Comparison of ENCODE assay signal across 1 worm cellular context in the genomic region with DNA sequence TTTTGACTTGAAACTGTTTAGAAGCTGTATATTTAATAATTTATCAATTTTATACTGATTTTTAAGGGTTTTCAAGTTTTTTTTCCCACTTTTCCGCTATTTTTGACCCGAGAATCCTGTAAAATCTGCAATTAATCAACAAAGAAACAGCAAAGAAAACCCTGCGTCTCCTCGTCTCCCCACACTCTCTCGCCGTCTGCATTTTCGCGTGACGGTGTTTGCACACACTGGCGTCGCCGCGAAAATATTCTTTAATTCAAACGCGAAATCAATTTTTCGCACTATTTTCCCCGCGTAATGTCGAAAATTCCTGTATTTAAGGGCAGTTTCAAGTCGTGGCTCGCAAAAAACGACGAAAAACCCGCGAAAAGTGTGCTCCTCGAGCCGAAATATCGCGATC.
TF ChIP-seq lines count a peak whose summit lies in the region.

Gene rsa-2 (plus strand): TSS at position 221 of the 400 bp plus-strand sequence.

TF ChIP-seq in whole organism, young adult, 124 proteins besides CTCF, POLR2A, EP300 and RAD21 (continued from another document):
- no peak for TF ChIP-seq ceh-79 (tag; optimal IDR thresholded peaks at IDR 0.05; lab: Kevin White, UChicago)
